Worm (Caenorhabditis elegans) whole organism, L4 larva: Measurements from ENCODE around the gene nifk-1.

Experiments
- F37D6.2 ChIP-seq: sonication (generic microtip); optimal IDR thresholded peaks from 2 replicates; lab custom pipeline; 2016; ENCODE audit warnings: mild to moderate bottlenecking, missing genetic modification characterization, missing compliant biosample characterization
- F49E8.2 ChIP-seq: sonication (generic microtip); optimal IDR thresholded peaks from 2 replicates; lab custom pipeline; 2016; ENCODE audit warnings: missing compliant biosample characterization, mild to moderate bottlenecking, missing genetic modification characterization, borderline replicate concordance
- T26A8.4 ChIP-seq: fragments of 200-800 bp; sonication (Bioruptor generic); IDR thresholded peaks from 2 replicates; pipeline ENCODE4 v1.3.6; 2022; ENCODE audit warnings: missing genetic modification characterization, missing compliant biosample characterization
- Y48G9A.11 ChIP-seq: fragments of 200-800 bp; sonication (Bioruptor generic); IDR thresholded peaks from 2 replicates; pipeline ENCODE4 v1.3.6; 2022; ENCODE audit warnings: missing genetic modification reagents, missing genetic modification characterization, missing compliant biosample characterization
- ZK546.5 ChIP-seq, 2 experiments: sonication (generic microtip); optimal IDR thresholded peaks; 2 replicates each; lab custom pipeline; 2017; ENCODE audit warnings: missing biosample characterization in 2 of 2, missing genetic modification characterization in 2 of 2
- aha-1 ChIP-seq: fragments of 150-350 bp; peaks from one replicate; lab custom pipeline; 2014; ENCODE audit warnings: missing biosample characterization, missing genetic modification characterization
- attf-4 ChIP-seq: sonication (generic microtip); optimal IDR thresholded peaks from 3 replicates; lab custom pipeline; 2017; ENCODE audit warnings: missing biosample characterization, missing genetic modification characterization
- ceh-20 ChIP-seq: fragments of 200-800 bp; sonication (Bioruptor generic); IDR thresholded peaks from 2 replicates; pipeline ENCODE4 v1.3.6; 2022; ENCODE audit warnings: missing genetic modification reagents, missing genetic modification characterization, missing compliant biosample characterization
- ctbp-1 ChIP-seq: fragments of 200-800 bp; sonication (Bioruptor generic); IDR thresholded peaks from 2 replicates; pipeline ENCODE4 v1.3.6; 2022; ENCODE audit warnings: missing genetic modification reagents, missing genetic modification characterization, missing compliant biosample characterization
- daf-16 ChIP-seq, 3 experiments: sonication (generic microtip); optimal IDR thresholded peaks; 2 replicates each; lab custom pipeline; 2016 to 2017; ENCODE audit warnings: missing genetic modification characterization in 3 of 3, missing genetic modification reagents in 3 of 3, mild to moderate bottlenecking in 2 of 3, missing compliant biosample characterization in 2 of 3, missing biosample characterization in 1 of 3, moderate library complexity in 1 of 3
- dpl-1 ChIP-seq: fragments of 150-350 bp; optimal IDR thresholded peaks from 2 replicates; lab custom pipeline; 2014; ENCODE audit warnings: missing biosample characterization, missing genetic modification reagents, missing genetic modification characterization
- duxl-1 ChIP-seq: sonication (generic microtip); optimal IDR thresholded peaks from 2 replicates; lab custom pipeline; 2016; ENCODE audit warnings: mild to moderate bottlenecking, missing genetic modification characterization, moderate library complexity, missing compliant biosample characterization; ENCODE audit not compliant: poor library complexity
- dve-1 ChIP-seq: sonication (generic microtip); optimal IDR thresholded peaks from 2 replicates; lab custom pipeline; 2017; ENCODE audit warnings: antibody characterized with exemption, mild to moderate bottlenecking, missing genetic modification characterization, missing compliant biosample characterization; ENCODE audit not compliant: insufficient read depth
- egl-43 ChIP-seq: fragments of 200-800 bp; sonication (Bioruptor generic); IDR thresholded peaks from 2 replicates; pipeline ENCODE4 v1.3.6; 2022; ENCODE audit warnings: missing genetic modification reagents, missing genetic modification characterization, missing compliant biosample characterization
- fkh-10 ChIP-seq: fragments of 150-350 bp; optimal IDR thresholded peaks from 2 replicates; lab custom pipeline; 2014; ENCODE audit warnings: missing biosample characterization, missing genetic modification reagents, missing genetic modification characterization
- lim-7 ChIP-seq: fragments of 200-800 bp; sonication (Bioruptor generic); IDR thresholded peaks from 2 replicates; pipeline ENCODE4 v1.3.6; 2022; ENCODE audit warnings: missing genetic modification characterization, missing compliant biosample characterization
- lin-1 ChIP-seq: fragments of 200-800 bp; sonication (Bioruptor generic); IDR thresholded peaks from 2 replicates; pipeline ENCODE4 v1.3.6; 2022; ENCODE audit warnings: missing genetic modification reagents, missing genetic modification characterization, missing compliant biosample characterization
- lin-15B ChIP-seq: fragments of 150-350 bp; sonication (generic microtip); optimal IDR thresholded peaks from 3 replicates; lab custom pipeline; 2014; ENCODE audit warnings: missing biosample characterization, missing genetic modification characterization
- lin-29 ChIP-seq: fragments of 200-800 bp; sonication (Bioruptor generic); IDR thresholded peaks from 2 replicates; pipeline ENCODE4 v1.3.6; 2022; ENCODE audit warnings: missing genetic modification reagents, missing genetic modification characterization, missing compliant biosample characterization
- mdt-29 ChIP-seq: fragments of 200-800 bp; sonication (Bioruptor generic); IDR thresholded peaks from 2 replicates; pipeline ENCODE4 v1.3.6; 2022; ENCODE audit warnings: missing genetic modification reagents, missing genetic modification characterization, missing compliant biosample characterization
- mep-1 ChIP-seq: fragments of 150-350 bp; sonication (generic microtip); optimal IDR thresholded peaks from 3 replicates; lab custom pipeline; 2014; ENCODE audit warnings: missing biosample characterization, missing genetic modification characterization
- mes-2 ChIP-seq: sonication (generic microtip); optimal IDR thresholded peaks from 2 replicates; lab custom pipeline; 2016; ENCODE audit warnings: missing genotype, mild to moderate bottlenecking, missing genetic modification characterization, missing compliant biosample characterization; ENCODE audit not compliant: poor library complexity, severe bottlenecking
- mxl-3 ChIP-seq: fragments of 200-800 bp; sonication (Bioruptor generic); optimal IDR thresholded peaks from 2 replicates; lab custom pipeline; 2018; ENCODE audit warnings: mild to moderate bottlenecking, missing genetic modification characterization, missing compliant biosample characterization
- nhr-10 ChIP-seq: fragments of 150-350 bp; optimal IDR thresholded peaks from 2 replicates; lab custom pipeline; 2014; ENCODE audit warnings: missing biosample characterization, missing genetic modification characterization
- nhr-41 ChIP-seq: fragments of 200-800 bp; sonication (Bioruptor generic); IDR thresholded peaks from 2 replicates; pipeline ENCODE4 v1.3.6; 2022; ENCODE audit warnings: missing genetic modification reagents, missing genetic modification characterization, missing compliant biosample characterization
- nhr-42 ChIP-seq: fragments of 200-800 bp; sonication (Bioruptor generic); IDR thresholded peaks from 2 replicates; pipeline ENCODE4 v1.3.6; 2022; ENCODE audit warnings: missing genetic modification characterization, missing compliant biosample characterization
- nhr-6 ChIP-seq: fragments of 150-350 bp; optimal IDR thresholded peaks from 2 replicates; lab custom pipeline; 2014; ENCODE audit warnings: missing biosample characterization, missing genetic modification characterization
- pha-4 ChIP-seq, 2 experiments: fragments of 150-350 bp in 1 of 2; fragments of 200-800 bp in 1 of 2; sonication (Bioruptor generic) in 1 of 2; IDR thresholded peaks in 1 of 2; optimal IDR thresholded peaks in 1 of 2; 2 replicates each; pipeline versions ENCODE4 v1.3.6 to Lab custom; 2014 to 2022; ENCODE audit warnings: missing genetic modification characterization in 2 of 2, missing genetic modification reagents in 2 of 2, missing biosample characterization in 1 of 2, missing compliant biosample characterization in 1 of 2
- php-3 ChIP-seq: fragments of 200-800 bp; sonication (Bioruptor generic); IDR thresholded peaks from 2 replicates; pipeline ENCODE4 v1.3.6; 2022; ENCODE audit warnings: missing genetic modification reagents, missing genetic modification characterization, missing compliant biosample characterization
- set-16 ChIP-seq: fragments of 200-800 bp; sonication (Bioruptor generic); IDR thresholded peaks from 2 replicates; pipeline ENCODE4 v1.3.6; 2022; ENCODE audit warnings: missing genetic modification reagents, missing genetic modification characterization, missing compliant biosample characterization
- skn-1 ChIP-seq: fragments of 150-350 bp; optimal IDR thresholded peaks from 2 replicates; lab custom pipeline; 2014; ENCODE audit warnings: missing biosample characterization, missing genetic modification characterization
- spr-3 ChIP-seq: fragments of 200-800 bp; sonication (Bioruptor generic); optimal IDR thresholded peaks from 2 replicates; lab custom pipeline; 2018; ENCODE audit warnings: mild to moderate bottlenecking, missing genetic modification characterization, missing compliant biosample characterization
- tag-97 ChIP-seq: fragments of 200-800 bp; sonication (Bioruptor generic); IDR thresholded peaks from 2 replicates; pipeline ENCODE4 v1.3.6; 2022; ENCODE audit warnings: missing genetic modification characterization, missing compliant biosample characterization
- tra-1 ChIP-seq: fragments of 200-800 bp; sonication (Bioruptor generic); IDR thresholded peaks from 2 replicates; pipeline ENCODE4 v1.3.6; 2022; ENCODE audit warnings: missing genetic modification reagents, missing genetic modification characterization, missing compliant biosample characterization
- unc-130 ChIP-seq: sonication (generic microtip); optimal IDR thresholded peaks from 2 replicates; lab custom pipeline; 2016; ENCODE audit warnings: missing genetic modification reagents, missing genetic modification characterization, missing compliant biosample characterization
- unc-62 ChIP-seq, 3 experiments: fragments of 150-350 bp in 1 of 3; sonication (generic microtip); optimal IDR thresholded peaks in 2 of 3; peaks in 1 of 3; 1 replicate in 1 of 3; 2 replicates in 2 of 3; lab custom pipeline; 2014 to 2017; ENCODE audit warnings: missing biosample characterization in 3 of 3, missing genetic modification characterization in 3 of 3, missing genetic modification reagents in 3 of 3, missing genotype in 1 of 3
- zag-1 ChIP-seq: fragments of 150-350 bp; optimal IDR thresholded peaks from 2 replicates; lab custom pipeline; 2014; ENCODE audit warnings: missing biosample characterization, missing genetic modification characterization
- zip-11 ChIP-seq: fragments of 200-800 bp; sonication (Bioruptor generic); IDR thresholded peaks from 2 replicates; pipeline ENCODE4 v1.3.6; 2022; ENCODE audit warnings: missing genetic modification characterization, missing compliant biosample characterization

nifk-1 gene

ce11 chrIII:4689595-4689994 is 3.5 kb downstream of the nifk-1 start (continued):
- TF ChIP-seq ceh-20 (peak; percentile 75; the same call in 1 of the 2 replicates), Y48G9A.11 (peak; percentile 81), mxl-3 (GFP tag; lab: Kevin White, UChicago) (peak; percentile 96), lim-7 (GFP tag; lab: Robert Waterston, UW) (peak; percentile 96), lin-15B (tag; lab: Kevin White, UChicago) (no peak), ctbp-1 (GFP tag; lab: Robert Waterston, UW) (peak; percentile 84), ZK546.5 (tag; optimal IDR thresholded peaks at IDR 0.05; lab: Kevin White, UChicago) (no peak), egl-43 (GFP tag; lab: Robert Waterston, UW) (peak; percentile 94), F49E8.2 (tag; lab: Kevin White, UChicago) (peak; percentile 75), tra-1 (GFP tag; lab: Robert Waterston, UW) (no peak; the same call in 1 of the 2 replicates), nhr-42 (GFP tag; lab: Robert Waterston, UW) (peak; percentile 81), skn-1 (no peak), dpl-1 (GFP tag; lab: Kevin White, UChicago) (peak; percentile 60), dve-1 (peak; percentile 76), zag-1 (tag; lab: Kevin White, UChicago) (no peak), T26A8.4 (peak; percentile 78), attf-4 (tag; lab: Kevin White, UChicago) (no peak), zip-11 (peak; percentile 71; the same call in 1 of the 2 replicates), nhr-41 (peak; percentile 91), nhr-6 (tag; lab: Kevin White, UChicago) (peak; percentile 51), nhr-10 (tag; lab: Kevin White, UChicago) (no peak), mep-1 (peak; percentile 79)
- TF ChIP-seq, all 104 proteins: peak for 74

- TF ChIP-seq daf-16 (GFP tag; optimal IDR thresholded peaks at IDR 0.05; lab: Kevin White, UChicago) (no peak), daf-16 (tag; optimal IDR thresholded peaks at IDR 0.05; lab: Kevin White, UChicago) (peak; percentile 73), F37D6.2 (no peak), unc-62 (GFP tag; optimal IDR thresholded peaks at IDR 0.05 in 1 of 2; lab: Kevin White, UChicago) (no peak), unc-62 (tag; optimal IDR thresholded peaks at IDR 0.05; lab: Kevin White, UChicago) (no peak), T26A8.4 (no peak), lin-29 (no peak), aha-1 (tag; lab: Kevin White, UChicago) (peak; percentile 75), duxl-1 (tag; lab: Kevin White, UChicago) (no peak), F49E8.2 (tag; lab: Kevin White, UChicago) (no peak), fkh-10 (no peak), spr-3 (no peak), php-3 (GFP tag; lab: Robert Waterston, UW) (0 out of 2 replicates have a peak, but pooled peaks have one; percentile 14), set-16 (GFP tag; lab: Robert Waterston, UW) (no peak), tag-97 (GFP tag; lab: Robert Waterston, UW) (no peak), mes-2 (tag; lab: Kevin White, UChicago) (no peak), lin-1 (GFP tag; lab: Robert Waterston, UW) (no peak), unc-130 (no peak), mxl-3 (GFP tag; lab: Kevin White, UChicago) (no peak), pha-4 (GFP tag; IDR thresholded peaks at IDR 0.05; lab: Robert Waterston, UW) (no peak), pha-4 (tag; optimal IDR thresholded peaks at IDR 0.05; lab: Kevin White, UChicago) (no peak), mdt-29 (GFP tag; lab: Robert Waterston, UW) (no peak)
Observed at ce11 chrIII:4688965-4689364, 4.1 kb downstream of the nifk-1 start, which contains the start of gene ppat-1. ppat-1 (plus strand) TSS chrIII:4689280.
